Fruit fly (Drosophila melanogaster) whole organism, embryonic: ENCODE measurements around the gene scny.
A peak's percentile ranks its signal among the peaks of the same experiment; 100 is the strongest.

Source experiments
- Bgb ChIP-seq: fragments of 200-800 bp; sonication (Bioruptor generic); IDR thresholded peaks from 2 replicates; pipeline ENCODE4 v1.3.6; 2022; ENCODE audit warnings: missing biosample characterization, missing genetic modification characterization; ENCODE audit not compliant: partially characterized antibody
- CG10209 ChIP-seq: fragments of 200-800 bp; sonication (Bioruptor generic); optimal IDR thresholded peaks from 3 replicates; lab custom pipeline; 2017; ENCODE audit warnings: missing biosample characterization, mild to moderate bottlenecking, missing genetic modification characterization, missing genetic modification reagents
- CG11093 ChIP-seq: fragments of 200-800 bp; sonication (Bioruptor generic); IDR thresholded peaks from 3 replicates; pipeline ENCODE4 v1.3.6; 2022; ENCODE audit warnings: missing biosample characterization, missing genetic modification characterization
- CG11504 ChIP-seq: fragments of 200-800 bp; sonication (Bioruptor generic); optimal IDR thresholded peaks from 3 replicates; lab custom pipeline; 2019; ENCODE audit warnings: missing biosample characterization, mild to moderate bottlenecking, missing genetic modification characterization, moderate library complexity
- CG11695 ChIP-seq: fragments of 200-800 bp; sonication (Bioruptor generic); IDR thresholded peaks from 3 replicates; pipeline ENCODE4 v1.3.6; 2022; ENCODE audit warnings: missing biosample characterization, missing genetic modification characterization
- CG12659 ChIP-seq: fragments of 200-800 bp; sonication (Bioruptor generic); optimal IDR thresholded peaks from 3 replicates; lab custom pipeline; 2017; ENCODE audit warnings: mild to moderate bottlenecking, missing biosample characterization, missing genetic modification reagents, missing genetic modification characterization
- CG13296 ChIP-seq: fragments of 200-800 bp; sonication (Bioruptor generic); optimal IDR thresholded peaks from 3 replicates; lab custom pipeline; 2018; ENCODE audit warnings: missing biosample characterization, mild to moderate bottlenecking, missing genetic modification characterization
- CG13424 ChIP-seq: fragments of 200-800 bp; sonication (Bioruptor generic); optimal IDR thresholded peaks from 2 replicates; lab custom pipeline; 2019; ENCODE audit warnings: missing biosample characterization, mild to moderate bottlenecking, missing genetic modification characterization, moderate library complexity
- CG14014 ChIP-seq: fragments of 200-800 bp; sonication (Bioruptor generic); IDR thresholded peaks from 2 replicates; pipeline ENCODE4 v1.3.6; 2022; ENCODE audit warnings: missing biosample characterization, missing genetic modification characterization
- CG14441 ChIP-seq: fragments of 200-800 bp; sonication (Bioruptor generic); IDR thresholded peaks from 2 replicates; pipeline ENCODE4 v1.3.6; 2022; ENCODE audit warnings: missing biosample characterization, missing genetic modification characterization
- CG14710 ChIP-seq: fragments of 200-800 bp; sonication (Bioruptor generic); optimal IDR thresholded peaks from 3 replicates; lab custom pipeline; 2019; ENCODE audit warnings: missing biosample characterization, mild to moderate bottlenecking, missing genetic modification characterization, moderate library complexity
- CG15269 ChIP-seq: fragments of 200-800 bp; sonication (Bioruptor generic); optimal IDR thresholded peaks from 2 replicates; lab custom pipeline; 2018; ENCODE audit warnings: missing biosample characterization, mild to moderate bottlenecking, missing genetic modification characterization, moderate library complexity
- CG17361 ChIP-seq: fragments of 200-800 bp; sonication (Bioruptor generic); IDR thresholded peaks from 3 replicates; pipeline ENCODE4 v1.3.6; 2022; ENCODE audit warnings: missing biosample characterization, missing genetic modification characterization
- CG2678 ChIP-seq: fragments of 200-800 bp; sonication (Bioruptor generic); optimal IDR thresholded peaks from 3 replicates; lab custom pipeline; 2019; ENCODE audit warnings: missing biosample characterization, mild to moderate bottlenecking, missing genetic modification characterization, moderate library complexity
- CG2875 ChIP-seq: fragments of 200-800 bp; sonication (Bioruptor generic); optimal IDR thresholded peaks from 2 replicates; lab custom pipeline; 2017; ENCODE audit warnings: missing biosample characterization, mild to moderate bottlenecking, missing genetic modification characterization, missing genetic modification reagents
- CG31441 ChIP-seq: fragments of 200-800 bp; sonication (Bioruptor generic); IDR thresholded peaks from 2 replicates; pipeline ENCODE4 v1.3.6; 2022; ENCODE audit warnings: missing biosample characterization, missing genetic modification characterization
- CG43689 ChIP-seq: fragments of 200-800 bp; sonication (Bioruptor generic); IDR thresholded peaks from 2 replicates; pipeline ENCODE4 v1.3.6; 2022; ENCODE audit warnings: missing biosample characterization, missing genetic modification characterization
- CG4730 ChIP-seq: fragments of 200-800 bp; sonication (Bioruptor generic); IDR thresholded peaks from 2 replicates; pipeline ENCODE4 v1.3.6; 2022; ENCODE audit warnings: missing biosample characterization, missing genetic modification characterization
- CG5180 ChIP-seq: fragments of 200-800 bp; sonication (Bioruptor generic); optimal IDR thresholded peaks from 3 replicates; lab custom pipeline; 2017; ENCODE audit warnings: missing biosample characterization, missing genetic modification characterization, mild to moderate bottlenecking, moderate library complexity, missing genetic modification reagents
- CG6689 ChIP-seq: fragments of 200-800 bp; sonication (Bioruptor generic); IDR thresholded peaks from 2 replicates; pipeline ENCODE4 v1.3.6; 2022; ENCODE audit warnings: missing biosample characterization, missing genetic modification characterization
- CG6813 ChIP-seq: fragments of 200-800 bp; sonication (Bioruptor generic); optimal IDR thresholded peaks from 2 replicates; lab custom pipeline; 2017; ENCODE audit warnings: missing biosample characterization, missing genetic modification characterization, mild to moderate bottlenecking, moderate library complexity, missing genetic modification reagents
- CG7556 ChIP-seq: fragments of 200-800 bp; sonication (Bioruptor generic); optimal IDR thresholded peaks from 2 replicates; lab custom pipeline; 2017; ENCODE audit warnings: missing biosample characterization, mild to moderate bottlenecking, missing genetic modification characterization
- CG7839 ChIP-seq: fragments of 200-800 bp; sonication (Bioruptor generic); optimal IDR thresholded peaks from 3 replicates; lab custom pipeline; 2018; ENCODE audit warnings: missing biosample characterization, mild to moderate bottlenecking, missing genetic modification characterization, moderate library complexity
- CG8290 ChIP-seq, 3 experiments: fragments of 200-800 bp; sonication (Bioruptor generic); optimal IDR thresholded peaks; 2 replicates each; lab custom pipeline; 2016 to 2019; ENCODE audit warnings: missing biosample characterization in 3 of 3, missing genetic modification characterization in 3 of 3, mild to moderate bottlenecking in 2 of 3, moderate library complexity in 1 of 3
- CG9727 ChIP-seq: fragments of 200-800 bp; sonication (Bioruptor generic); optimal IDR thresholded peaks from 3 replicates; lab custom pipeline; 2017; ENCODE audit warnings: missing biosample characterization, mild to moderate bottlenecking, missing genetic modification characterization
- CG9932 ChIP-seq: fragments of 200-800 bp; sonication (Bioruptor generic); IDR thresholded peaks from 2 replicates; pipeline ENCODE4 v1.3.6; 2022; ENCODE audit warnings: missing biosample characterization, missing genetic modification characterization
- CoRest ChIP-seq: fragments of 200-800 bp; sonication (Bioruptor generic); optimal IDR thresholded peaks from 3 replicates; lab custom pipeline; 2018; ENCODE audit warnings: missing biosample characterization, mild to moderate bottlenecking, missing genetic modification characterization, moderate library complexity
- Dp ChIP-seq: fragments of 200-800 bp; sonication (Bioruptor generic); optimal IDR thresholded peaks from 2 replicates; lab custom pipeline; 2018; ENCODE audit warnings: missing biosample characterization, mild to moderate bottlenecking, missing genetic modification characterization, moderate library complexity
- Eip74EF ChIP-seq, 2 experiments: fragments of 200-800 bp in 1 of 2; fragments of >200 bp in 1 of 2; sonication (Bioruptor generic) in 1 of 2; optimal IDR thresholded peaks; 2 replicates each; lab custom pipeline; 2017 to 2019; ENCODE audit warnings: missing biosample characterization in 2 of 2, missing genetic modification characterization in 2 of 2, mild to moderate bottlenecking in 1 of 2, moderate library complexity in 1 of 2
- Fer3 ChIP-seq: fragments of 200-800 bp; sonication (Bioruptor generic); optimal IDR thresholded peaks from 2 replicates; lab custom pipeline; 2018; ENCODE audit warnings: missing biosample characterization, mild to moderate bottlenecking, missing genetic modification characterization, moderate library complexity
- HLH3B ChIP-seq: fragments of 200-800 bp; sonication (Bioruptor generic); IDR thresholded peaks from 2 replicates; pipeline ENCODE4 v1.3.6; 2022; ENCODE audit warnings: missing biosample characterization, missing genetic modification characterization
- Hr51 ChIP-seq, 2 experiments: fragments of 200-800 bp; sonication (Bioruptor generic); optimal IDR thresholded peaks; 2 replicates in 1 of 2; 3 replicates in 1 of 2; lab custom pipeline; 2016 to 2018; ENCODE audit warnings: missing biosample characterization in 2 of 2, missing genetic modification characterization in 2 of 2, mild to moderate bottlenecking in 1 of 2, moderate library complexity in 1 of 2
- Lhr ChIP-seq: fragments of 200-800 bp; sonication (Bioruptor generic); optimal IDR thresholded peaks from 3 replicates; lab custom pipeline; 2017; ENCODE audit warnings: mild to moderate bottlenecking, missing biosample characterization, missing genetic modification reagents, missing genetic modification characterization
- Meics ChIP-seq: fragments of 200-800 bp; sonication (Bioruptor generic); optimal IDR thresholded peaks from 2 replicates; lab custom pipeline; 2017; ENCODE audit warnings: missing biosample characterization, mild to moderate bottlenecking, missing genetic modification characterization
- Ptx1 ChIP-seq: fragments of 200-800 bp; sonication (Bioruptor generic); IDR thresholded peaks from 2 replicates; pipeline ENCODE4 v1.3.6; 2022; ENCODE audit warnings: missing biosample characterization, missing genetic modification characterization
- Sox102F ChIP-seq: fragments of 200-800 bp; sonication (Bioruptor generic); optimal IDR thresholded peaks from 2 replicates; lab custom pipeline; 2018; ENCODE audit warnings: missing biosample characterization, mild to moderate bottlenecking, missing genetic modification characterization, moderate library complexity
- bab2 ChIP-seq: fragments of 200-800 bp; sonication (Bioruptor generic); optimal IDR thresholded peaks from 2 replicates; lab custom pipeline; 2016; ENCODE audit warnings: missing biosample characterization, missing genetic modification characterization
- bsh ChIP-seq, 2 experiments: fragments of 200-800 bp; sonication (Bioruptor generic); optimal IDR thresholded peaks; 2 replicates each; lab custom pipeline; 2017 to 2018; ENCODE audit warnings: mild to moderate bottlenecking in 2 of 2, missing biosample characterization in 2 of 2, missing genetic modification characterization in 2 of 2, moderate library complexity in 1 of 2
- gem ChIP-seq: fragments of 200-800 bp; sonication (Bioruptor generic); optimal IDR thresholded peaks from 2 replicates; lab custom pipeline; 2019; ENCODE audit warnings: missing biosample characterization, mild to moderate bottlenecking, missing genetic modification characterization, moderate library complexity
- grau ChIP-seq: fragments of 200-800 bp; optimal IDR thresholded peaks from 3 replicates; lab custom pipeline; 2019; ENCODE audit warnings: missing biosample characterization, mild to moderate bottlenecking, missing genetic modification characterization, moderate library complexity
- gsb ChIP-seq: fragments of 200-800 bp; sonication (Bioruptor generic); IDR thresholded peaks from 2 replicates; pipeline ENCODE4 v1.3.6; 2022; ENCODE audit warnings: missing biosample characterization, missing genetic modification characterization
- inv ChIP-seq: fragments of 200-800 bp; sonication (Bioruptor generic); IDR thresholded peaks from 2 replicates; pipeline ENCODE4 v1.3.6; 2022; ENCODE audit warnings: missing biosample characterization, missing genetic modification characterization; ENCODE audit not compliant: partially characterized antibody
- jigr1 ChIP-seq: fragments of 200-800 bp; sonication (Bioruptor generic); IDR thresholded peaks from 3 replicates; pipeline ENCODE4 v1.3.6; 2022; ENCODE audit warnings: missing biosample characterization, missing genetic modification characterization
- lmd ChIP-seq: fragments of 200-800 bp; sonication (Bioruptor generic); IDR thresholded peaks from 2 replicates; pipeline ENCODE4 v1.3.6; 2022; ENCODE audit warnings: missing biosample characterization, missing genetic modification characterization
- org-1 ChIP-seq: fragments of 200-800 bp; sonication (Bioruptor generic); optimal IDR thresholded peaks from 2 replicates; lab custom pipeline; 2017; ENCODE audit warnings: missing biosample characterization, missing genetic modification characterization
- phol ChIP-seq: fragments of 200-800 bp; sonication (Bioruptor generic); optimal IDR thresholded peaks from 3 replicates; lab custom pipeline; 2018; ENCODE audit warnings: missing biosample characterization, mild to moderate bottlenecking, missing genetic modification characterization, moderate library complexity
- trh ChIP-seq: fragments of 200-800 bp; sonication (Bioruptor generic); optimal IDR thresholded peaks from 2 replicates; lab custom pipeline; 2016; ENCODE audit warnings: missing biosample characterization, missing genetic modification characterization
- twi ChIP-seq: fragments of 200-800 bp; optimal IDR thresholded peaks from 2 replicates; lab custom pipeline; 2019; ENCODE audit warnings: missing biosample characterization, mild to moderate bottlenecking, missing genetic modification characterization, moderate library complexity

Gene scny

DNA sequence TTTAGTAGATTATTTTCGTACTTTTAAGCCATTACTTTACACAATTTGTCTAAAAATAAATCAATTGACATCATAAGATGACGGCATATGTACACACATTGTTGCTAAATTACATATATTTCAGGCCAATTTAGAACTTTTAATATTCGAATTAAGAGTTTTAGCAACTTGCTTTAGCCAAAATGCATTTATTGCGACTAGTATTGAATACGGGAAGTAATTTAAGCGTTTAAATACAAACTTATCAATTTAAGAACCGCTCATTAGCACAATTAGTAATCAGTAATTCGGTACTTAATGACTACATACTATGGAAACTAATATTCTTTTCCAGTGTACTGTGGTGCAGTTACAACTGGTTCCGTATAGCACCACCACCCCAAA is 40.4 kb downstream of the scny start (continued):
- TF ChIP-seq CG14441 (no peak), Lhr (no peak), CG17361 (GFP tag; lab: Robert Waterston, UW) (peak; percentile 79; the same call in 2 of the 3 replicates), CG2875 (GFP tag; lab: Kevin White, UChicago) (peak; percentile 0), CG4730 (no peak), Ptx1 (GFP tag; lab: Robert Waterston, UW) (no peak), org-1 (GFP tag; lab: Kevin White, UChicago) (peak; percentile 16), CG15269 (tag; lab: Kevin White, UChicago) (peak; percentile 30), CG2678 (tag; lab: Kevin White, UChicago) (peak; percentile 71), CG14710 (peak; percentile 38), lmd (0 out of 2 replicates have a peak, but pooled peaks have one; percentile 11), trh (GFP tag; lab: Kevin White, UChicago) (no peak), CG10209 (peak; percentile 4), CG7839 (tag; lab: Kevin White, UChicago) (peak; percentile 20), Dp (no peak), CG12659 (GFP tag; lab: Kevin White, UChicago) (peak; percentile 3), CG9727 (peak; percentile 39), CG14014 (GFP tag; lab: Robert Waterston, UW) (no peak), CG6813 (GFP tag; lab: Kevin White, UChicago) (no peak), CG7556 (peak; percentile 53), CG13424 (tag; lab: Kevin White, UChicago) (peak; percentile 24), phol (peak; percentile 36), Eip74EF (GFP tag; optimal IDR thresholded peaks at IDR 0.05; lab: Kevin White, UChicago) (peak in 1 of 2 experiments; percentile 27), CG5180 (no peak), Bgb (no peak), Sox102F (GFP tag; lab: Kevin White, UChicago) (peak; percentile 45), bsh (GFP tag; optimal IDR thresholded peaks at IDR 0.05; lab: Kevin White, UChicago) (peak in 1 of 2 experiments; percentile 29), CG6689 (GFP tag; lab: Robert Waterston, UW) (peak; percentile 49), gem (tag; lab: Kevin White, UChicago) (peak; percentile 71), jigr1 (GFP tag; lab: Robert Waterston, UW) (0 out of 3 replicates have a peak, but pooled peaks have one; percentile 21), bab2 (GFP tag; lab: Kevin White, UChicago) (peak; percentile 12), twi (tag; lab: Kevin White, UChicago) (no peak), inv (GFP tag; lab: Robert Waterston, UW) (no peak), Meics (GFP tag; lab: Kevin White, UChicago) (peak; percentile 18), Fer3 (no peak), CG31441 (GFP tag; lab: Robert Waterston, UW) (peak; percentile 61; the same call in 1 of the 2 replicates), CG43689 (GFP tag; lab: Robert Waterston, UW) (no peak), HLH3B (GFP tag; lab: Robert Waterston, UW) (no peak), CG11093 (GFP tag; lab: Robert Waterston, UW) (no peak), CG11695 (GFP tag; lab: Robert Waterston, UW) (0 out of 3 replicates have a peak, but pooled peaks have one; percentile 21), grau (tag; lab: Kevin White, UChicago) (peak; percentile 18), gsb (GFP tag; lab: Robert Waterston, UW) (no peak), CG9932 (GFP tag; lab: Robert Waterston, UW) (0 out of 2 replicates have a peak, but pooled peaks have one; percentile 12), CG11504 (tag; lab: Kevin White, UChicago) (peak; percentile 64), CG13296 (no peak), Hr51 (GFP tag; optimal IDR thresholded peaks at IDR 0.05; lab: Kevin White, UChicago) (peak in 1 of 2 experiments; percentile 48), CoRest (peak; percentile 41), CG8290 (GFP tag; optimal IDR thresholded peaks at IDR 0.05; lab: Kevin White, UChicago) (no peak), CG8290 (tag; optimal IDR thresholded peaks at IDR 0.05; lab: Kevin White, UChicago) (no peak)
